Worm (Caenorhabditis elegans): ENCODE results near the gene eel-1.

Gene eel-1

ce11 chrIV:3016202-3016601 is 33.7 kb downstream of the eel-1 start:
- TF ChIP-seq klf-2 (GFP tag; conservative IDR thresholded peaks at IDR 0.05) (no peak), T22C8.4 (GFP tag; IDR thresholded peaks at IDR 0.05) (no peak), flt-1 (GFP tag; IDR thresholded peaks at IDR 0.05) (no peak), ztf-23 (GFP tag; IDR thresholded peaks at IDR 0.05) (no peak), med-1 (GFP tag; optimal IDR thresholded peaks at IDR 0.05; ENCODE audit: insufficient read depth) (no peak), ztf-29 (GFP tag; IDR thresholded peaks at IDR 0.05) (no peak)

ce11 chrIV:3014610-3015009 is 35.3 kb downstream of the eel-1 start:
- TF ChIP-seq flt-1 (GFP tag; IDR thresholded peaks at IDR 0.05): 0 out of 2 replicates have a peak, but pooled peaks have one; percentile 8
- TF ChIP-seq ref-1 (GFP tag; conservative IDR thresholded peaks at IDR 0.05): no peak
- no peak for TF ChIP-seq ztf-29 (GFP tag; IDR thresholded peaks at IDR 0.05)
- no peak for TF ChIP-seq tab-1 (GFP tag; IDR thresholded peaks at IDR 0.05)
- no peak for TF ChIP-seq T22C8.4 (GFP tag; IDR thresholded peaks at IDR 0.05)
- TF ChIP-seq cog-1 (tag; optimal IDR thresholded peaks at IDR 0.05): peak; percentile 40
- no peak for TF ChIP-seq ztf-23 (GFP tag; IDR thresholded peaks at IDR 0.05)

ce11 chrIV:3012374-3013142 is 37.3 kb downstream of the eel-1 start, which contains the start of the genes Y54G2A.28 and vrp-1:
TSS of gene Y54G2A.28 (minus strand) at chrIV:3012421.
TSS of gene vrp-1 (plus strand) at chrIV:3012587.
- no peak for TF ChIP-seq flt-1 (GFP tag; IDR thresholded peaks at IDR 0.05)
- TF ChIP-seq ztf-23 (GFP tag; IDR thresholded peaks at IDR 0.05): no peak
- no peak for TF ChIP-seq ref-1 (GFP tag; conservative IDR thresholded peaks at IDR 0.05)
- no peak for TF ChIP-seq ztf-29 (GFP tag; IDR thresholded peaks at IDR 0.05)
- TF ChIP-seq T22C8.4 (GFP tag; IDR thresholded peaks at IDR 0.05): no peak
- no peak for TF ChIP-seq klf-2 (GFP tag; conservative IDR thresholded peaks at IDR 0.05)
- no peak for TF ChIP-seq cog-1 (tag; optimal IDR thresholded peaks at IDR 0.05)
- TF ChIP-seq tab-1 (GFP tag; IDR thresholded peaks at IDR 0.05): no peak
- TF ChIP-seq med-1 (GFP tag; optimal IDR thresholded peaks at IDR 0.05; ENCODE audit: insufficient read depth): no peak

ce11 chrIV:3011647-3012046 is 38.3 kb downstream of the eel-1 start:
- no peak for TF ChIP-seq T22C8.4 (GFP tag; IDR thresholded peaks at IDR 0.05)
- TF ChIP-seq ztf-29 (GFP tag; IDR thresholded peaks at IDR 0.05): no peak
- TF ChIP-seq flt-1 (GFP tag; IDR thresholded peaks at IDR 0.05): no peak

- TF ChIP-seq ztf-23 (GFP tag; IDR thresholded peaks at IDR 0.05) (no peak), flt-1 (GFP tag; IDR thresholded peaks at IDR 0.05) (no peak), T22C8.4 (GFP tag; IDR thresholded peaks at IDR 0.05) (no peak), med-1 (GFP tag; optimal IDR thresholded peaks at IDR 0.05; ENCODE audit: insufficient read depth) (no peak), tab-1 (GFP tag; IDR thresholded peaks at IDR 0.05) (no peak), ref-1 (GFP tag; conservative IDR thresholded peaks at IDR 0.05) (no peak), klf-2 (GFP tag; conservative IDR thresholded peaks at IDR 0.05) (no peak), ztf-29 (GFP tag; IDR thresholded peaks at IDR 0.05) (no peak), cog-1 (tag; optimal IDR thresholded peaks at IDR 0.05) (no peak)
Measured at ce11 chrIV:3008828-3009227, 41.1 kb downstream of the eel-1 start, which contains the start of gene Y54G2A.73. TSS of gene Y54G2A.73 (minus strand) at chrIV:3008892.

ce11 chrIV:3002807-3003206 is 47.1 kb downstream of the eel-1 start:
- no peak for TF ChIP-seq klf-2 (GFP tag; conservative IDR thresholded peaks at IDR 0.05)
- TF ChIP-seq tab-1 (GFP tag; IDR thresholded peaks at IDR 0.05): no peak
- TF ChIP-seq ztf-29 (GFP tag; IDR thresholded peaks at IDR 0.05): no peak
- no peak for TF ChIP-seq flt-1 (GFP tag; IDR thresholded peaks at IDR 0.05)
- no peak for TF ChIP-seq cog-1 (tag; optimal IDR thresholded peaks at IDR 0.05)
- TF ChIP-seq med-1 (GFP tag; optimal IDR thresholded peaks at IDR 0.05; ENCODE audit: insufficient read depth): no peak

ce11 chrIV:3001500-3001899 is 48.4 kb downstream of the eel-1 start:
- TF ChIP-seq T22C8.4 (GFP tag; IDR thresholded peaks at IDR 0.05) (no peak), med-1 (GFP tag; optimal IDR thresholded peaks at IDR 0.05; ENCODE audit: insufficient read depth) (no peak), flt-1 (GFP tag; IDR thresholded peaks at IDR 0.05) (no peak), cog-1 (tag; optimal IDR thresholded peaks at IDR 0.05) (no peak), ztf-23 (GFP tag; IDR thresholded peaks at IDR 0.05) (no peak), tab-1 (GFP tag; IDR thresholded peaks at IDR 0.05) (no peak), ref-1 (GFP tag; conservative IDR thresholded peaks at IDR 0.05) (no peak), ztf-29 (GFP tag; IDR thresholded peaks at IDR 0.05) (no peak), klf-2 (GFP tag; conservative IDR thresholded peaks at IDR 0.05) (no peak)

- 0 out of 2 replicates have a peak, but pooled peaks have one; percentile 8 for TF ChIP-seq flt-1 (GFP tag; IDR thresholded peaks at IDR 0.05)
- no peak; the same call in 1 of the 2 replicates for TF ChIP-seq ztf-29 (GFP tag; IDR thresholded peaks at IDR 0.05)
- peak; percentile 58; the same call in 1 of the 2 replicates for TF ChIP-seq ztf-23 (GFP tag; IDR thresholded peaks at IDR 0.05)
- TF ChIP-seq klf-2 (GFP tag; conservative IDR thresholded peaks at IDR 0.05): 0 out of 2 replicates have a peak, but pooled peaks have one; percentile 13
- no peak for TF ChIP-seq med-1 (GFP tag; optimal IDR thresholded peaks at IDR 0.05; ENCODE audit: insufficient read depth)
- TF ChIP-seq cog-1 (tag; optimal IDR thresholded peaks at IDR 0.05): peak; percentile 33
- TF ChIP-seq tab-1 (GFP tag; IDR thresholded peaks at IDR 0.05): no peak
- TF ChIP-seq T22C8.4 (GFP tag; IDR thresholded peaks at IDR 0.05): no peak
Measured at ce11 chrIV:2998597-2999161, 51.2 kb downstream of the eel-1 start.

ce11 chrIV:2997302-2997701 is 52.6 kb downstream of the eel-1 start:
- no peak for TF ChIP-seq cog-1 (tag; optimal IDR thresholded peaks at IDR 0.05)
- TF ChIP-seq tab-1 (GFP tag; IDR thresholded peaks at IDR 0.05): 0 out of 2 replicates have a peak, but pooled peaks have one; percentile 44

- TF ChIP-seq ztf-23 (GFP tag; IDR thresholded peaks at IDR 0.05): no peak
- TF ChIP-seq tab-1 (GFP tag; IDR thresholded peaks at IDR 0.05): no peak
- no peak for TF ChIP-seq ref-1 (GFP tag; conservative IDR thresholded peaks at IDR 0.05)
- no peak for TF ChIP-seq T22C8.4 (GFP tag; IDR thresholded peaks at IDR 0.05)
- TF ChIP-seq ztf-29 (GFP tag; IDR thresholded peaks at IDR 0.05): no peak
- TF ChIP-seq klf-2 (GFP tag; conservative IDR thresholded peaks at IDR 0.05): no peak
- no peak for TF ChIP-seq med-1 (GFP tag; optimal IDR thresholded peaks at IDR 0.05; ENCODE audit: insufficient read depth)
- TF ChIP-seq flt-1 (GFP tag; IDR thresholded peaks at IDR 0.05): no peak
Measured at ce11 chrIV:2995372-2995771, 54.5 kb downstream of the eel-1 start, which contains the start of gene Y54G2A.26. TSS of gene Y54G2A.26 (minus strand) at chrIV:2995472.

All from whole organism, midembryonic.